Fruit fly (Drosophila melanogaster) whole organism, embryonic: ENCODE results near the gene mRpS33.

Experiments
- Ada2b ChIP-seq: fragments of 200-800 bp; sonication (Bioruptor generic); IDR thresholded peaks from 2 replicates; pipeline ENCODE4 v1.3.6; 2022; ENCODE audit warnings: missing biosample characterization, missing genetic modification characterization
- B-H1 ChIP-seq: fragments of 200-800 bp; sonication (Bioruptor generic); IDR thresholded peaks from 3 replicates; pipeline ENCODE4 v1.3.6; 2022; ENCODE audit warnings: missing biosample characterization, missing genetic modification characterization
- CG10147 ChIP-seq: fragments of 200-800 bp; sonication (Bioruptor generic); optimal IDR thresholded peaks from 2 replicates; lab custom pipeline; 2019; ENCODE audit warnings: missing biosample characterization, mild to moderate bottlenecking, missing genetic modification characterization, moderate library complexity
- CG10462 ChIP-seq: fragments of 200-800 bp; sonication (Bioruptor generic); optimal IDR thresholded peaks from 2 replicates; lab custom pipeline; 2016; ENCODE audit warnings: missing biosample characterization, missing genetic modification characterization
- CG10979 ChIP-seq: fragments of 200-800 bp; sonication (Bioruptor generic); optimal IDR thresholded peaks from 2 replicates; lab custom pipeline; 2018; ENCODE audit warnings: missing biosample characterization, mild to moderate bottlenecking, missing genetic modification characterization, moderate library complexity
- CG12236 ChIP-seq: fragments of 200-800 bp; sonication (Bioruptor generic); optimal IDR thresholded peaks from 2 replicates; lab custom pipeline; 2016; ENCODE audit warnings: missing biosample characterization, missing genetic modification characterization
- CG1529 ChIP-seq: fragments of 200-800 bp; sonication (Bioruptor generic); optimal IDR thresholded peaks from 3 replicates; lab custom pipeline; 2018; ENCODE audit warnings: missing biosample characterization, missing genetic modification characterization
- CG16815 ChIP-seq: fragments of 200-800 bp; sonication (Bioruptor generic); optimal IDR thresholded peaks from 3 replicates; lab custom pipeline; 2017; ENCODE audit warnings: missing biosample characterization, mild to moderate bottlenecking, missing genetic modification characterization
- CG17612 ChIP-seq: fragments of 200-800 bp; sonication (Bioruptor generic); IDR thresholded peaks from 2 replicates; pipeline ENCODE4 v1.3.6; 2022; ENCODE audit warnings: missing biosample characterization, missing genetic modification characterization
- CG2199 ChIP-seq: fragments of 200-800 bp; sonication (Bioruptor generic); IDR thresholded peaks from 3 replicates; pipeline ENCODE4 v1.3.6; 2022; ENCODE audit warnings: missing biosample characterization, missing genetic modification characterization
- CG31224 ChIP-seq: fragments of 200-800 bp; sonication (Bioruptor generic); IDR thresholded peaks from 2 replicates; pipeline ENCODE4 v1.3.6; 2022; ENCODE audit warnings: missing biosample characterization, missing genetic modification characterization
- CG32532 ChIP-seq: fragments of 200-800 bp; sonication (Bioruptor generic); IDR thresholded peaks from 2 replicates; pipeline ENCODE4 v1.3.6; 2022; ENCODE audit warnings: missing biosample characterization, missing genetic modification characterization
- CG32767 ChIP-seq: fragments of 200-800 bp; sonication (Bioruptor generic); IDR thresholded peaks from 2 replicates; pipeline ENCODE4 v1.3.6; 2022; ENCODE audit warnings: missing biosample characterization, missing genetic modification characterization
- CG3281 ChIP-seq: fragments of 200-800 bp; sonication (Bioruptor generic); optimal IDR thresholded peaks from 3 replicates; lab custom pipeline; 2017; ENCODE audit warnings: missing biosample characterization, mild to moderate bottlenecking, missing genetic modification characterization
- CG42726 ChIP-seq: fragments of 200-800 bp; sonication (Bioruptor generic); IDR thresholded peaks from 2 replicates; pipeline ENCODE4 v1.3.6; 2022; ENCODE audit warnings: missing biosample characterization, missing genetic modification characterization; ENCODE audit not compliant: partially characterized antibody
- CG4424 ChIP-seq: fragments of 200-800 bp; sonication (Bioruptor generic); optimal IDR thresholded peaks from 3 replicates; lab custom pipeline; 2016; ENCODE audit warnings: missing biosample characterization, missing genetic modification characterization
- CG6254 ChIP-seq: fragments of 200-800 bp; sonication (Bioruptor generic); optimal IDR thresholded peaks from 3 replicates; lab custom pipeline; 2017; ENCODE audit warnings: mild to moderate bottlenecking, missing biosample characterization, missing genetic modification reagents, missing genetic modification characterization
- CG6654 ChIP-seq: fragments of 200-800 bp; sonication (Bioruptor generic); optimal IDR thresholded peaks from 2 replicates; lab custom pipeline; 2017; ENCODE audit warnings: missing biosample characterization, mild to moderate bottlenecking, missing genetic modification characterization
- CG7271 ChIP-seq: fragments of 200-800 bp; sonication (Bioruptor generic); optimal IDR thresholded peaks from 2 replicates; lab custom pipeline; 2018; ENCODE audit warnings: missing biosample characterization, mild to moderate bottlenecking, missing genetic modification characterization, moderate library complexity
- CG7556 ChIP-seq: fragments of 200-800 bp; sonication (Bioruptor generic); optimal IDR thresholded peaks from 2 replicates; lab custom pipeline; 2017; ENCODE audit warnings: missing biosample characterization, mild to moderate bottlenecking, missing genetic modification characterization
- Dad ChIP-seq: fragments of 200-800 bp; sonication (Bioruptor generic); optimal IDR thresholded peaks from 3 replicates; lab custom pipeline; 2016; ENCODE audit warnings: missing biosample characterization, missing genetic modification characterization
- GATAe ChIP-seq: fragments of 200-800 bp; sonication (Bioruptor generic); conservative IDR thresholded peaks from 2 replicates; pipeline ENCODE4 v1.3.6; 2022; ENCODE audit warnings: missing biosample characterization, missing genetic modification characterization
- HLHmδ ChIP-seq: fragments of 200-800 bp; sonication (Bioruptor generic); optimal IDR thresholded peaks from 2 replicates; lab custom pipeline; 2018; ENCODE audit warnings: missing biosample characterization, mild to moderate bottlenecking, missing genetic modification characterization, moderate library complexity
- Hr51 ChIP-seq, 2 experiments: fragments of 200-800 bp; sonication (Bioruptor generic); optimal IDR thresholded peaks; 2 replicates in 1 of 2; 3 replicates in 1 of 2; lab custom pipeline; 2016 to 2018; ENCODE audit warnings: missing biosample characterization in 2 of 2, missing genetic modification characterization in 2 of 2, mild to moderate bottlenecking in 1 of 2, moderate library complexity in 1 of 2
- Lhr ChIP-seq: fragments of 200-800 bp; sonication (Bioruptor generic); optimal IDR thresholded peaks from 3 replicates; lab custom pipeline; 2017; ENCODE audit warnings: mild to moderate bottlenecking, missing biosample characterization, missing genetic modification reagents, missing genetic modification characterization
- Max ChIP-seq: fragments of 200-800 bp; sonication (Bioruptor generic); optimal IDR thresholded peaks from 2 replicates; lab custom pipeline; 2016; ENCODE audit warnings: missing biosample characterization, mild to moderate bottlenecking, missing genetic modification characterization
- NFAT ChIP-seq: fragments of 200-800 bp; sonication (Bioruptor generic); IDR thresholded peaks from 2 replicates; pipeline ENCODE4 v1.3.6; 2022; ENCODE audit warnings: missing biosample characterization, missing genetic modification characterization
- Neu2 ChIP-seq: fragments of 200-800 bp; sonication (Bioruptor generic); optimal IDR thresholded peaks from 3 replicates; lab custom pipeline; 2016; ENCODE audit warnings: missing biosample characterization, missing genetic modification characterization, borderline replicate concordance
- Oli ChIP-seq: fragments of 200-800 bp; sonication (Bioruptor generic); optimal IDR thresholded peaks from 2 replicates; lab custom pipeline; 2018; ENCODE audit warnings: missing biosample characterization, mild to moderate bottlenecking, missing genetic modification characterization, moderate library complexity
- YL-1 ChIP-seq: fragments of 200-800 bp; sonication (Bioruptor generic); optimal IDR thresholded peaks from 3 replicates; lab custom pipeline; 2017; ENCODE audit warnings: missing biosample characterization, mild to moderate bottlenecking, missing genetic modification characterization
- aop ChIP-seq: fragments of 200-800 bp; sonication (Bioruptor generic); IDR thresholded peaks from 2 replicates; pipeline ENCODE4 v1.3.6; 2022; ENCODE audit warnings: missing biosample characterization, missing genetic modification characterization
- ap ChIP-seq: fragments of 200-800 bp; sonication (Bioruptor generic); IDR thresholded peaks from 2 replicates; pipeline ENCODE4 v1.3.6; 2022; ENCODE audit warnings: missing biosample characterization, missing genetic modification characterization
- ase ChIP-seq: fragments of 200-800 bp; sonication (Bioruptor generic); IDR thresholded peaks from 3 replicates; pipeline ENCODE4 v1.3.6; 2022; ENCODE audit warnings: missing biosample characterization, missing genetic modification characterization
- az2 ChIP-seq: fragments of 200-800 bp; sonication (Bioruptor generic); optimal IDR thresholded peaks from 3 replicates; lab custom pipeline; 2016; ENCODE audit warnings: missing biosample characterization, missing genetic modification characterization
- br ChIP-seq: fragments of >200 bp; optimal IDR thresholded peaks from 2 replicates; lab custom pipeline; 2017
- crp ChIP-seq, 2 experiments: fragments of 200-800 bp; sonication (Bioruptor generic); optimal IDR thresholded peaks; 2 replicates in 1 of 2; 3 replicates in 1 of 2; lab custom pipeline; 2017; ENCODE audit warnings: missing biosample characterization in 2 of 2, missing genetic modification characterization in 2 of 2, mild to moderate bottlenecking in 1 of 2, moderate library complexity in 1 of 2
- dimm ChIP-seq: fragments of 200-800 bp; sonication (Bioruptor generic); IDR thresholded peaks from 2 replicates; pipeline ENCODE4 v1.3.6; 2022; ENCODE audit warnings: missing biosample characterization, missing genetic modification characterization
- fd102C ChIP-seq: fragments of 200-800 bp; sonication (Bioruptor generic); optimal IDR thresholded peaks from 2 replicates; lab custom pipeline; 2018; ENCODE audit warnings: missing biosample characterization, mild to moderate bottlenecking, missing genetic modification characterization, moderate library complexity
- jing ChIP-seq: fragments of 200-800 bp; sonication (Bioruptor generic); optimal IDR thresholded peaks from 2 replicates; lab custom pipeline; 2018; ENCODE audit warnings: missing biosample characterization, mild to moderate bottlenecking, missing genetic modification characterization
- kni ChIP-seq: fragments of 200-800 bp; sonication (Bioruptor generic); optimal IDR thresholded peaks from 3 replicates; lab custom pipeline; 2017; ENCODE audit warnings: mild to moderate bottlenecking, missing biosample characterization, missing genetic modification reagents, missing genetic modification characterization
- pan ChIP-seq, 4 experiments: fragments of >200 bp in 3 of 4; fragments of 200-800 bp in 1 of 4; sonication (Bioruptor generic) in 1 of 4; optimal IDR thresholded peaks in 3 of 4; IDR thresholded peaks in 1 of 4; 2 replicates each; pipeline versions ENCODE4 v1.3.6 to Lab custom; 2017 to 2022; ENCODE audit warnings: missing biosample characterization in 2 of 4, missing genetic modification characterization in 2 of 4, mixed read lengths in 1 of 4
- pb ChIP-seq: fragments of 200-800 bp; sonication (Bioruptor generic); optimal IDR thresholded peaks from 3 replicates; lab custom pipeline; 2016; ENCODE audit warnings: missing biosample characterization, missing genetic modification characterization
- pho ChIP-seq: fragments of 200-800 bp; sonication (Bioruptor generic); optimal IDR thresholded peaks from 2 replicates; lab custom pipeline; 2016; ENCODE audit warnings: missing biosample characterization, missing genetic modification characterization
- schlank ChIP-seq: fragments of 200-800 bp; sonication (Bioruptor generic); optimal IDR thresholded peaks from 2 replicates; lab custom pipeline; 2018; ENCODE audit warnings: missing biosample characterization, mild to moderate bottlenecking, missing genetic modification characterization
- sens ChIP-seq: fragments of 200-800 bp; sonication (Bioruptor generic); peaks from one replicate; lab custom pipeline; 2016; ENCODE audit warnings: missing biosample characterization, missing genetic modification characterization
- sim ChIP-seq: fragments of 200-800 bp; sonication (Bioruptor generic); IDR thresholded peaks from 2 replicates; pipeline ENCODE4 v1.3.6; 2022; ENCODE audit warnings: missing biosample characterization, missing genetic modification characterization
- stc ChIP-seq: fragments of 200-800 bp; sonication (Bioruptor generic); IDR thresholded peaks from 2 replicates; pipeline ENCODE4 v1.3.6; 2022; ENCODE audit warnings: missing biosample characterization, missing genetic modification characterization
- unc-4 ChIP-seq: fragments of 200-800 bp; sonication (Bioruptor generic); IDR thresholded peaks from 2 replicates; pipeline ENCODE4 v1.3.6; 2022; ENCODE audit warnings: missing biosample characterization, missing genetic modification characterization; ENCODE audit not compliant: partially characterized antibody
- zfh1 ChIP-seq: fragments of 200-800 bp; sonication (Bioruptor generic); IDR thresholded peaks from 3 replicates; pipeline ENCODE4 v1.3.6; 2022; ENCODE audit warnings: missing biosample characterization, missing genetic modification characterization

The mRpS33 gene

DNA sequence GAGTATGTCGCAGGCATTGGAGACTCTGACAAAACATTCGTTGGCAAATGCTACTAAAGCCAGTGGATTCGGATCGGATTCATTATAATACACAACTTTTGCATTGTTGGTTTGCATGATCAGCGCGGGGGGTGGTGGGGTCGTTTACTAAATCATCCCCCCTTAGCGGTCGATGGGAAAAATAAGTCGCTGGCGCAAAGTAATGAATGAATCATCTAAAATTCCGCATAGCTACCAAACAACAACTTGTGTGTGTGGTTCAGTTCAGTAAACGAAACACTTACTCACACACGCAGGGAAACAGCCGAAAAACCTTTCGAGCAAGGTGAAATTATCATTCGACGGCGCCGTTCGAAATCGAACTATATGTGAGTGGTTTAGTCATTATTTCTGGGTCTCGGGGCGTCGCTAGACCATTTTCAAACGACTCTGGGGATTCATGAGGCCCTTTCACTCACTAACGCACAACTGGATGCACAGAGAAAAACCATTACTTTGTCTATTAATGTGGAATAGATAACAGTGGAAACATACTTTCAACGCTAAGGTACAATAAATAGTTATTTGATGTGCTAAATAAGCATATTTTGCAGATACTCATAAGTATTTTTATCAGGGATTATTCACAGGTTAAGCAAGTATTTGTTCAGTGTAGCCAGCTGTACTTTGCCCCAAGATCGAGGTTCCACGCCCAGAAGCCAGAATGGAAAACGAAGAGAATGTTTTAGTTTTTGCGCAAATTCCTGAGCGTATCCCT is 12.2 kb upstream of the mRpS33 start (continued):
- TF ChIP-seq CG2199 (peak; percentile 94), GATAe (GFP tag; lab: Robert Waterston, UW) (no peak), CG10147 (GFP tag; lab: Kevin White, UChicago) (peak; percentile 67), CG1529 (GFP tag; lab: Kevin White, UChicago) (peak; percentile 23), Lhr (no peak), unc-4 (no peak), sim (GFP tag; lab: Robert Waterston, UW) (peak; percentile 87), ase (GFP tag; lab: Robert Waterston, UW) (peak; percentile 82), az2 (GFP tag; lab: Kevin White, UChicago) (peak; percentile 67), CG12236 (peak; percentile 10), Dad (peak; percentile 30), aop (GFP tag; lab: Robert Waterston, UW) (0 out of 2 replicates have a peak, but pooled peaks have one; percentile 5), CG6654 (GFP tag; lab: Kevin White, UChicago) (peak; percentile 66), Max (GFP tag; lab: Kevin White, UChicago) (no peak), B-H1 (GFP tag; lab: Robert Waterston, UW) (peak; percentile 77), Hr51 (GFP tag; optimal IDR thresholded peaks at IDR 0.05; lab: Kevin White, UChicago) (peak in 1 of 2 experiments; percentile 73), schlank (tag; lab: Kevin White, UChicago) (peak; percentile 59), CG4424 (no peak), HLHmδ (no peak), CG17612 (GFP tag; lab: Robert Waterston, UW) (peak; percentile 54), stc (GFP tag; lab: Robert Waterston, UW) (peak; percentile 63), Oli (tag; lab: Kevin White, UChicago) (peak; percentile 61), NFAT (peak; percentile 41; the same call in 1 of the 2 replicates), YL-1 (GFP tag; lab: Kevin White, UChicago) (no peak), pho (peak; percentile 42), CG6254 (peak; percentile 79), CG32767 (GFP tag; lab: Robert Waterston, UW) (peak; percentile 68), pan (optimal IDR thresholded peaks at IDR 0.05; lab: Kevin White, UChicago) (no peak), pan (GFP tag; optimal IDR thresholded peaks at IDR 0.05 in 1 of 2, IDR thresholded peaks at IDR 0.05 in 1 of 2) (peak in 1 of 2 experiments; percentile 79), CG32532 (GFP tag; lab: Robert Waterston, UW) (peak; percentile 79), CG42726 (no peak), br (lab: Kevin White, UChicago) (no peak), CG7556 (peak; percentile 65), CG3281 (peak; percentile 60), kni (GFP tag; lab: Kevin White, UChicago) (no peak), CG10462 (GFP tag; lab: Kevin White, UChicago) (no peak), CG16815 (GFP tag; lab: Kevin White, UChicago) (peak; percentile 64), zfh1 (peak; percentile 90), pb (GFP tag; lab: Kevin White, UChicago) (no peak), CG10979 (tag; lab: Kevin White, UChicago) (peak; percentile 64), Ada2b (GFP tag; lab: Robert Waterston, UW) (peak; percentile 81), dimm (GFP tag; lab: Robert Waterston, UW) (peak; percentile 75), Neu2 (no peak), fd102C (GFP tag; lab: Kevin White, UChicago) (no peak), CG7271 (tag; lab: Kevin White, UChicago) (no peak), jing (GFP tag; lab: Kevin White, UChicago) (peak; percentile 81), sens (peak; percentile 84), CG31224 (GFP tag; lab: Robert Waterston, UW) (peak; percentile 68), ap (GFP tag; lab: Robert Waterston, UW) (peak; percentile 82), crp (GFP tag; optimal IDR thresholded peaks at IDR 0.05; lab: Kevin White, UChicago) (peak in 1 of 2 experiments; percentile 11)
